Fruit fly (Drosophila melanogaster) whole organism: ENCODE measurements around the gene CG43288.

Experiments
- CG8478 ChIP-seq: fragments of >200 bp; optimal IDR thresholded peaks from 2 replicates; lab custom pipeline; 2018; ENCODE audit warnings: inconsistent platforms
- pan ChIP-seq: fragments of >200 bp; optimal IDR thresholded peaks from 2 replicates; lab custom pipeline; 2017
- psq ChIP-seq: fragments of >200 bp; optimal IDR thresholded peaks from 2 replicates; lab custom pipeline; 2017
- usp ChIP-seq: fragments of >200 bp; optimal IDR thresholded peaks from 2 replicates; lab custom pipeline; 2017; ENCODE audit warnings: missing biosample characterization, missing genetic modification characterization, mixed read lengths

- TF ChIP-seq psq (lab: Kevin White, UChicago), result no peak
- TF ChIP-seq CG8478 (lab: Kevin White, UChicago), result no peak
- no peak for TF ChIP-seq pan (lab: Kevin White, UChicago)
- no peak for TF ChIP-seq usp (GFP tag; lab: Kevin White, UChicago)
Observed at dm6 chrX:4262661-4263060, 49.8 kb downstream of the CG43288 start.
